Worm (Caenorhabditis elegans) whole organism, L2 larva: ENCODE results near the gene ZK154.5.

Experiments used
- C34F6.9 ChIP-seq: fragments of 150-350 bp; optimal IDR thresholded peaks from 2 replicates; lab custom pipeline; 2014; ENCODE audit warnings: missing biosample characterization, missing genetic modification characterization
- F13H6.1 ChIP-seq: sonication (generic microtip); optimal IDR thresholded peaks from 2 replicates; lab custom pipeline; 2016; ENCODE audit warnings: missing genetic modification characterization, missing compliant biosample characterization
- R02D3.7 ChIP-seq: fragments of 150-350 bp; optimal IDR thresholded peaks from 2 replicates; lab custom pipeline; 2014; ENCODE audit warnings: missing biosample characterization, missing genetic modification characterization
- Y55F3AM.14 ChIP-seq: fragments of 200-800 bp; sonication (Bioruptor generic); optimal IDR thresholded peaks from 2 replicates; lab custom pipeline; 2018; ENCODE audit warnings: mild to moderate bottlenecking, missing genetic modification characterization, missing compliant biosample characterization
- ZK546.5 ChIP-seq: sonication (generic microtip); optimal IDR thresholded peaks from 2 replicates; lab custom pipeline; 2017; ENCODE audit warnings: missing biosample characterization, missing genetic modification characterization
- alr-1 ChIP-seq: fragments of 150-350 bp; optimal IDR thresholded peaks from 2 replicates; lab custom pipeline; 2014; ENCODE audit warnings: missing biosample characterization, missing genetic modification characterization
- aly-2 ChIP-seq: fragments of 150-350 bp; optimal IDR thresholded peaks from 2 replicates; lab custom pipeline; 2014; ENCODE audit warnings: missing biosample characterization, missing genetic modification characterization
- ama-1 ChIP-seq: fragments of 150-350 bp; optimal IDR thresholded peaks from 2 replicates; lab custom pipeline; 2018; ENCODE audit warnings: inconsistent platforms
- blmp-1 ChIP-seq: sonication (generic microtip); optimal IDR thresholded peaks from 2 replicates; lab custom pipeline; 2017; ENCODE audit warnings: missing genetic modification characterization, mild to moderate bottlenecking, missing compliant biosample characterization, antibody characterized with exemption, moderate library complexity; ENCODE audit not compliant: insufficient read depth
- ceh-16 ChIP-seq: fragments of 150-350 bp; optimal IDR thresholded peaks from 2 replicates; lab custom pipeline; 2014; ENCODE audit warnings: missing biosample characterization, missing genetic modification characterization
- ceh-82 ChIP-seq: fragments of 150-350 bp; optimal IDR thresholded peaks from 2 replicates; lab custom pipeline; 2014; ENCODE audit warnings: missing biosample characterization, missing genetic modification characterization
- crh-2 ChIP-seq: sonication (generic microtip); optimal IDR thresholded peaks from 2 replicates; lab custom pipeline; 2017; ENCODE audit warnings: missing biosample characterization, missing genetic modification characterization
- dmd-4 ChIP-seq: sonication (generic microtip); optimal IDR thresholded peaks from 2 replicates; lab custom pipeline; 2017; ENCODE audit warnings: missing biosample characterization, missing genetic modification characterization
- elt-1 ChIP-seq: fragments of 150-350 bp; optimal IDR thresholded peaks from 2 replicates; lab custom pipeline; 2014; ENCODE audit warnings: missing biosample characterization, missing genetic modification characterization
- elt-3 ChIP-seq: sonication (generic microtip); optimal IDR thresholded peaks from 2 replicates; lab custom pipeline; 2017; ENCODE audit warnings: missing biosample characterization, missing genetic modification characterization
- lin-11 ChIP-seq: fragments of 150-350 bp; sonication (generic microtip); optimal IDR thresholded peaks from 2 replicates; lab custom pipeline; 2014; ENCODE audit warnings: missing biosample characterization, missing genetic modification characterization, inconsistent platforms, mixed read lengths
- lin-13 ChIP-seq: fragments of 150-350 bp; optimal IDR thresholded peaks from 2 replicates; lab custom pipeline; 2014; ENCODE audit warnings: missing biosample characterization, missing genetic modification reagents, missing genetic modification characterization
- lin-39 ChIP-seq: fragments of 150-350 bp; optimal IDR thresholded peaks from 2 replicates; lab custom pipeline; 2014; ENCODE audit warnings: missing biosample characterization, missing genetic modification reagents, missing genetic modification characterization
- lsy-2 ChIP-seq, 2 experiments: fragments of 150-350 bp in 1 of 2; sonication (generic microtip) in 1 of 2; optimal IDR thresholded peaks; 2 replicates each; lab custom pipeline; 2014 to 2017; ENCODE audit warnings: missing biosample characterization in 2 of 2, missing genetic modification characterization in 2 of 2
- mab-5 ChIP-seq: fragments of 150-350 bp; optimal IDR thresholded peaks from 2 replicates; lab custom pipeline; 2014; ENCODE audit warnings: missing biosample characterization, missing genetic modification characterization
- mbf-1 ChIP-seq: sonication (generic microtip); optimal IDR thresholded peaks from 2 replicates; lab custom pipeline; 2017; ENCODE audit warnings: missing biosample characterization, missing genetic modification characterization
- mdl-1 ChIP-seq, 2 experiments: fragments of 150-350 bp in 1 of 2; sonication (generic microtip) in 1 of 2; optimal IDR thresholded peaks; 2 replicates each; lab custom pipeline; 2017; ENCODE audit warnings: missing biosample characterization in 2 of 2, missing genetic modification characterization in 2 of 2
- nhr-10 ChIP-seq: sonication (generic microtip); optimal IDR thresholded peaks from 2 replicates; lab custom pipeline; 2017; ENCODE audit warnings: missing biosample characterization, missing genetic modification characterization
- nhr-11 ChIP-seq: fragments of 150-350 bp; optimal IDR thresholded peaks from 2 replicates; lab custom pipeline; 2014; ENCODE audit warnings: missing biosample characterization, missing genetic modification characterization
- nhr-12 ChIP-seq: fragments of 150-350 bp; optimal IDR thresholded peaks from 2 replicates; lab custom pipeline; 2014; ENCODE audit warnings: missing biosample characterization, missing genetic modification characterization
- nhr-129 ChIP-seq: fragments of 150-350 bp; optimal IDR thresholded peaks from 2 replicates; lab custom pipeline; 2014; ENCODE audit warnings: missing biosample characterization, missing genetic modification characterization
- nhr-21 ChIP-seq: fragments of 150-350 bp; optimal IDR thresholded peaks from 2 replicates; lab custom pipeline; 2014; ENCODE audit warnings: missing biosample characterization, missing genetic modification characterization
- nhr-23 ChIP-seq: fragments of 150-350 bp; optimal IDR thresholded peaks from 2 replicates; lab custom pipeline; 2014; ENCODE audit warnings: missing biosample characterization, missing genetic modification reagents, missing genetic modification characterization
- nhr-237 ChIP-seq: fragments of 150-350 bp; optimal IDR thresholded peaks from 2 replicates; lab custom pipeline; 2014; ENCODE audit warnings: missing biosample characterization, missing genetic modification characterization
- nhr-25 ChIP-seq: fragments of 150-350 bp; sonication (generic microtip); optimal IDR thresholded peaks from 3 replicates; lab custom pipeline; 2014; ENCODE audit warnings: missing biosample characterization, missing genetic modification characterization
- nhr-6 ChIP-seq: fragments of 150-350 bp; optimal IDR thresholded peaks from 2 replicates; lab custom pipeline; 2014; ENCODE audit warnings: missing biosample characterization, missing genetic modification characterization
- nhr-77 ChIP-seq: fragments of 150-350 bp; optimal IDR thresholded peaks from 2 replicates; lab custom pipeline; 2014; ENCODE audit warnings: missing biosample characterization, missing genetic modification characterization
- peb-1 ChIP-seq: fragments of 150-350 bp; optimal IDR thresholded peaks from 2 replicates; lab custom pipeline; 2014; ENCODE audit warnings: missing biosample characterization, missing genetic modification characterization
- skn-1 ChIP-seq: sonication (generic microtip); optimal IDR thresholded peaks from 2 replicates; lab custom pipeline; 2017; ENCODE audit warnings: missing biosample characterization, missing genetic modification characterization
- sma-3 ChIP-seq: sonication (generic microtip); optimal IDR thresholded peaks from 2 replicates; lab custom pipeline; 2016; ENCODE audit warnings: missing genetic modification reagents, missing genetic modification characterization, missing compliant biosample characterization
- snpc-4 ChIP-seq: fragments of 150-350 bp; optimal IDR thresholded peaks from 2 replicates; lab custom pipeline; 2014; ENCODE audit warnings: missing biosample characterization, missing genetic modification characterization
- unc-39 ChIP-seq: fragments of 150-350 bp; optimal IDR thresholded peaks from 2 replicates; lab custom pipeline; 2014; ENCODE audit warnings: missing biosample characterization, missing genetic modification characterization
- unc-55 ChIP-seq: fragments of 150-350 bp; sonication (generic microtip); optimal IDR thresholded peaks from 3 replicates; lab custom pipeline; 2014; ENCODE audit warnings: missing biosample characterization, missing genetic modification reagents, missing genetic modification characterization
- unc-62 ChIP-seq: fragments of 150-350 bp; optimal IDR thresholded peaks from 2 replicates; lab custom pipeline; 2014; ENCODE audit warnings: missing biosample characterization, missing genetic modification reagents, missing genetic modification characterization
- zag-1 ChIP-seq: fragments of 150-350 bp; optimal IDR thresholded peaks from 2 replicates; lab custom pipeline; 2014; ENCODE audit warnings: missing biosample characterization, missing genetic modification characterization
- ztf-1 ChIP-seq: fragments of 200-800 bp; sonication (Bioruptor generic); conservative IDR thresholded peaks from 2 replicates; pipeline ENCODE4 v1.3.6; 2022; ENCODE audit warnings: missing genetic modification characterization, missing compliant biosample characterization
- ztf-11 ChIP-seq: sonication (generic microtip); optimal IDR thresholded peaks from 2 replicates; lab custom pipeline; 2017; ENCODE audit warnings: missing biosample characterization, missing genetic modification characterization
- ztf-4 ChIP-seq: fragments of 150-350 bp; optimal IDR thresholded peaks from 2 replicates; lab custom pipeline; 2014; ENCODE audit warnings: missing biosample characterization, missing genetic modification characterization

Gene ZK154.5

ce11 chrX:7817555-7817954 is 29.8 kb upstream of the ZK154.5 start:
- TF ChIP-seq ZK546.5 (tag; lab: Kevin White, UChicago) (no peak), unc-62 (GFP tag; lab: Kevin White, UChicago) (no peak), dmd-4 (tag; lab: Kevin White, UChicago) (no peak), nhr-21 (no peak), lin-39 (no peak), peb-1 (tag; lab: Kevin White, UChicago) (no peak), lin-11 (tag; lab: Kevin White, UChicago) (no peak), C34F6.9 (tag; lab: Kevin White, UChicago) (no peak), nhr-129 (no peak), unc-39 (tag; lab: Kevin White, UChicago) (no peak), nhr-12 (no peak)
- TF ChIP-seq, all 48 proteins: peak for 0

DNA sequence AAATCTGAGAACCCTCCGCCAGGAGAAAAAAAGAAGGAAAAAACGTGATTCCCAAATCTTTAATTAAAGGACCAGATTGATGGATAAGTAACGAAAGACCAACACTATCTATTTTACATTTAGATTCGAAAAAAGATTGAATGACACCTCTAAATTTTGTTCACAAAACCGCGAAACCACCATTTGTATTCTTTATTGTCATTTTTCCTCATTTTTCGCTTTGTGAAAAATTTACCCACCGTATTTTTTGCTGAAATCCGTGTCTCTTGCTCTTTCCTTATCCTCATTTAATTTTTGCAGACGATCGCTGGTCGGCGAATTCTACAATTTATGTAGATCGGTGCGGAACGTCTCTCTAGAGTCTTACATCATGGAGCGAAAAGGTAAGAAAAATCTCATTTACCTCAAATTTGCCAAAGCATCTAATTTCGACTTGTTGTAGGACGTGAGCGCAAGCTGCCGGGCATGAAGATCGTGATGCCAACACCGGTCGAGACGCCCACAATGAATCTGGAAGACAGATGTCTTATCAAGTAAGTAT is 28.8 kb upstream of the ZK154.5 start, which contains the start of the genes sek-1 and R03G5.6:
Gene sek-1 (plus strand): TSS at position 301 of the 541 bp plus-strand sequence.
Gene R03G5.6 (minus strand): TSS at position 491 of the 541 bp plus-strand sequence.
- no peak for TF ChIP-seq lsy-2 (tag; optimal IDR thresholded peaks at IDR 0.05; lab: Kevin White, UChicago)
- TF ChIP-seq crh-2 (tag; lab: Kevin White, UChicago): no peak
- TF ChIP-seq alr-1 (tag; lab: Kevin White, UChicago): no peak
- TF ChIP-seq ZK546.5 (tag; lab: Kevin White, UChicago): no peak
- no peak for TF ChIP-seq ceh-82 (tag; lab: Kevin White, UChicago)
- no peak for TF ChIP-seq nhr-77 (tag; lab: Kevin White, UChicago)
- no peak for TF ChIP-seq mdl-1 (tag; optimal IDR thresholded peaks at IDR 0.05; lab: Kevin White, UChicago)
- no peak for TF ChIP-seq nhr-10 (tag; lab: Kevin White, UChicago)
- no peak for TF ChIP-seq nhr-6 (tag; lab: Kevin White, UChicago)
- TF ChIP-seq elt-3 (tag; lab: Kevin White, UChicago): no peak
- no peak for TF ChIP-seq Y55F3AM.14 (GFP tag; lab: Kevin White, UChicago)
- no peak for TF ChIP-seq aly-2 (tag; lab: Kevin White, UChicago)
- TF ChIP-seq, all 48 proteins: peak for 0

ce11 chrX:7815230-7815629 is 27.5 kb upstream of the ZK154.5 start:
- no peak for TF ChIP-seq blmp-1
- no peak for TF ChIP-seq skn-1
- TF ChIP-seq nhr-12: no peak
- TF ChIP-seq nhr-237 (tag; lab: Kevin White, UChicago): no peak
- no peak for TF ChIP-seq ceh-16 (tag; lab: Kevin White, UChicago)
- TF ChIP-seq ztf-4 (tag; lab: Kevin White, UChicago): no peak
- no peak for TF ChIP-seq lin-39
- TF ChIP-seq nhr-11 (tag; lab: Kevin White, UChicago): no peak
- TF ChIP-seq lin-13 (GFP tag; lab: Kevin White, UChicago): no peak
- TF ChIP-seq lsy-2 (tag; optimal IDR thresholded peaks at IDR 0.05; lab: Kevin White, UChicago): no peak
- no peak for TF ChIP-seq elt-1 (tag; lab: Kevin White, UChicago)

ce11 chrX:7814747-7815146 is 27.0 kb upstream of the ZK154.5 start:
- TF ChIP-seq nhr-21 (peak; percentile 25), peb-1 (tag; lab: Kevin White, UChicago) (no peak), ztf-1 (no peak), lin-13 (GFP tag; lab: Kevin White, UChicago) (no peak), R02D3.7 (tag; lab: Kevin White, UChicago) (no peak), unc-55 (GFP tag; lab: Kevin White, UChicago) (peak; percentile 35), nhr-23 (tag; lab: Kevin White, UChicago) (no peak), lsy-2 (tag; optimal IDR thresholded peaks at IDR 0.05; lab: Kevin White, UChicago) (peak in 1 of 2 experiments; percentile 10), dmd-4 (tag; lab: Kevin White, UChicago) (no peak), nhr-12 (no peak), mdl-1 (tag; optimal IDR thresholded peaks at IDR 0.05; lab: Kevin White, UChicago) (no peak), F13H6.1 (peak; percentile 37), ztf-11 (tag; lab: Kevin White, UChicago) (no peak), C34F6.9 (tag; lab: Kevin White, UChicago) (peak; percentile 39), alr-1 (tag; lab: Kevin White, UChicago) (no peak), crh-2 (tag; lab: Kevin White, UChicago) (peak; percentile 46), ZK546.5 (tag; lab: Kevin White, UChicago) (no peak), unc-39 (tag; lab: Kevin White, UChicago) (no peak), nhr-6 (tag; lab: Kevin White, UChicago) (no peak), elt-1 (tag; lab: Kevin White, UChicago) (no peak), nhr-129 (peak; percentile 47), mbf-1 (tag; lab: Kevin White, UChicago) (no peak), ztf-4 (tag; lab: Kevin White, UChicago) (peak; percentile 15), zag-1 (tag; lab: Kevin White, UChicago) (no peak), Y55F3AM.14 (GFP tag; lab: Kevin White, UChicago) (no peak), ceh-16 (tag; lab: Kevin White, UChicago) (no peak), snpc-4 (tag; lab: Kevin White, UChicago) (no peak), nhr-10 (tag; lab: Kevin White, UChicago) (no peak), ama-1 (lab: Kevin White, UChicago) (no peak), nhr-25 (tag; lab: Kevin White, UChicago) (peak; percentile 65), unc-62 (GFP tag; lab: Kevin White, UChicago) (no peak), sma-3 (GFP tag; lab: Kevin White, UChicago) (peak; percentile 67), elt-3 (tag; lab: Kevin White, UChicago) (no peak), mab-5 (tag; lab: Kevin White, UChicago) (no peak), nhr-237 (tag; lab: Kevin White, UChicago) (no peak), lin-39 (no peak), nhr-11 (tag; lab: Kevin White, UChicago) (no peak)
